Fruit fly (Drosophila melanogaster) whole organism, embryonic: ENCODE data around the gene mRpS18B.

Source experiments
- Abd-B ChIP-seq: fragments of 200-800 bp; sonication (Bioruptor generic); optimal IDR thresholded peaks from 2 replicates; lab custom pipeline; 2018; ENCODE audit warnings: missing biosample characterization, mild to moderate bottlenecking, missing genetic modification characterization, moderate library complexity
- Atf-2 ChIP-seq: fragments of 200-800 bp; sonication (Bioruptor generic); optimal IDR thresholded peaks from 2 replicates; lab custom pipeline; 2016; ENCODE audit warnings: missing biosample characterization, missing genetic modification characterization
- C15 ChIP-seq: fragments of 200-800 bp; sonication (Bioruptor generic); IDR thresholded peaks from 3 replicates; pipeline ENCODE4 v1.3.6; 2022; ENCODE audit warnings: missing biosample characterization, missing genetic modification characterization
- CG12299 ChIP-seq: fragments of 200-800 bp; sonication (Bioruptor generic); optimal IDR thresholded peaks from 2 replicates; lab custom pipeline; 2018; ENCODE audit warnings: missing biosample characterization, mild to moderate bottlenecking, missing genetic modification characterization
- CG12391 ChIP-seq: fragments of 200-800 bp; sonication (Bioruptor generic); optimal IDR thresholded peaks from 3 replicates; lab custom pipeline; 2018; ENCODE audit warnings: missing biosample characterization, mild to moderate bottlenecking, missing genetic modification characterization, moderate library complexity
- CG12769 ChIP-seq: fragments of 200-800 bp; sonication (Bioruptor generic); optimal IDR thresholded peaks from 2 replicates; lab custom pipeline; 2019; ENCODE audit warnings: missing biosample characterization, mild to moderate bottlenecking, missing genetic modification characterization, moderate library complexity
- CG14441 ChIP-seq: fragments of 200-800 bp; sonication (Bioruptor generic); IDR thresholded peaks from 2 replicates; pipeline ENCODE4 v1.3.6; 2022; ENCODE audit warnings: missing biosample characterization, missing genetic modification characterization
- CG16813 ChIP-seq: fragments of 200-800 bp; sonication (Bioruptor generic); IDR thresholded peaks from 3 replicates; pipeline ENCODE4 v1.3.6; 2022; ENCODE audit warnings: missing biosample characterization, missing genetic modification characterization; ENCODE audit not compliant: partially characterized antibody
- CG16863 ChIP-seq: fragments of 200-800 bp; sonication (Bioruptor generic); optimal IDR thresholded peaks from 3 replicates; lab custom pipeline; 2016; ENCODE audit warnings: missing biosample characterization, missing genetic modification characterization
- CG17328 ChIP-seq: fragments of 200-800 bp; sonication (Bioruptor generic); IDR thresholded peaks from 2 replicates; pipeline ENCODE4 v1.3.6; 2022; ENCODE audit warnings: missing biosample characterization, missing genetic modification characterization
- CG31441 ChIP-seq: fragments of 200-800 bp; sonication (Bioruptor generic); IDR thresholded peaks from 2 replicates; pipeline ENCODE4 v1.3.6; 2022; ENCODE audit warnings: missing biosample characterization, missing genetic modification characterization
- CG33557 ChIP-seq: fragments of 200-800 bp; sonication (Bioruptor generic); optimal IDR thresholded peaks from 2 replicates; lab custom pipeline; 2019; ENCODE audit warnings: missing biosample characterization, mild to moderate bottlenecking, missing genetic modification characterization, moderate library complexity
- CG42726 ChIP-seq: fragments of 200-800 bp; sonication (Bioruptor generic); IDR thresholded peaks from 2 replicates; pipeline ENCODE4 v1.3.6; 2022; ENCODE audit warnings: missing biosample characterization, missing genetic modification characterization; ENCODE audit not compliant: partially characterized antibody
- CG6175 ChIP-seq: fragments of 200-800 bp; sonication (Bioruptor generic); IDR thresholded peaks from 3 replicates; pipeline ENCODE4 v1.3.6; 2022; ENCODE audit warnings: missing biosample characterization, missing genetic modification characterization
- CG6654 ChIP-seq: fragments of 200-800 bp; sonication (Bioruptor generic); optimal IDR thresholded peaks from 2 replicates; lab custom pipeline; 2017; ENCODE audit warnings: missing biosample characterization, mild to moderate bottlenecking, missing genetic modification characterization
- CG6791 ChIP-seq: fragments of 200-800 bp; sonication (Bioruptor generic); IDR thresholded peaks from 3 replicates; pipeline ENCODE4 v1.3.6; 2022; ENCODE audit warnings: missing biosample characterization, missing genetic modification characterization; ENCODE audit not compliant: partially characterized antibody
- CG6813 ChIP-seq: fragments of 200-800 bp; sonication (Bioruptor generic); optimal IDR thresholded peaks from 2 replicates; lab custom pipeline; 2017; ENCODE audit warnings: missing biosample characterization, missing genetic modification characterization, mild to moderate bottlenecking, moderate library complexity, missing genetic modification reagents
- CG8478 ChIP-seq: fragments of >200 bp; optimal IDR thresholded peaks from 2 replicates; lab custom pipeline; 2018
- CG9215 ChIP-seq: fragments of 200-800 bp; sonication (Bioruptor generic); IDR thresholded peaks from 2 replicates; pipeline ENCODE4 v1.3.6; 2022; ENCODE audit warnings: missing biosample characterization, missing genetic modification characterization
- Camta ChIP-seq: fragments of 200-800 bp; sonication (Bioruptor generic); optimal IDR thresholded peaks from 2 replicates; lab custom pipeline; 2016; ENCODE audit warnings: missing biosample characterization, missing genetic modification characterization
- CkIIα-i1 ChIP-seq: fragments of 200-800 bp; sonication (Bioruptor generic); IDR thresholded peaks from 2 replicates; pipeline ENCODE4 v1.3.6; 2022; ENCODE audit warnings: missing biosample characterization, missing genetic modification characterization
- Deaf1 ChIP-seq: fragments of 200-800 bp; optimal IDR thresholded peaks from 3 replicates; lab custom pipeline; 2019; ENCODE audit warnings: missing biosample characterization, mild to moderate bottlenecking, missing genetic modification characterization, moderate library complexity
- Dip3 ChIP-seq: fragments of 200-800 bp; sonication (Bioruptor generic); optimal IDR thresholded peaks from 3 replicates; lab custom pipeline; 2016; ENCODE audit warnings: missing biosample characterization, missing genetic modification characterization
- Dll ChIP-seq: fragments of 200-800 bp; sonication (Bioruptor generic); IDR thresholded peaks from 4 replicates; pipeline ENCODE4 v1.3.6; 2022; ENCODE audit warnings: missing biosample characterization, missing genetic modification characterization; ENCODE audit not compliant: partially characterized antibody
- Drgx ChIP-seq: fragments of 200-800 bp; sonication (Bioruptor generic); IDR thresholded peaks from 2 replicates; pipeline ENCODE4 v1.3.6; 2022; ENCODE audit warnings: missing biosample characterization, missing genetic modification characterization
- E2f1 ChIP-seq: fragments of 200-800 bp; sonication (Bioruptor generic); IDR thresholded peaks from 2 replicates; pipeline ENCODE4 v1.3.6; 2022; ENCODE audit warnings: missing biosample characterization, missing genetic modification characterization
- H2.0 ChIP-seq: fragments of 200-800 bp; sonication (Bioruptor generic); IDR thresholded peaks from 2 replicates; pipeline ENCODE4 v1.3.6; 2022; ENCODE audit warnings: missing biosample characterization, missing genetic modification characterization
- HHEX ChIP-seq: fragments of 200-800 bp; sonication (Bioruptor generic); optimal IDR thresholded peaks from 3 replicates; lab custom pipeline; 2017; ENCODE audit warnings: missing biosample characterization, mild to moderate bottlenecking, missing genetic modification characterization, missing genetic modification reagents
- MBD-R2 ChIP-seq: fragments of 200-800 bp; sonication (Bioruptor generic); IDR thresholded peaks from 2 replicates; pipeline ENCODE4 v1.3.6; 2022; ENCODE audit warnings: missing biosample characterization, missing genetic modification characterization
- Meics ChIP-seq: fragments of 200-800 bp; sonication (Bioruptor generic); optimal IDR thresholded peaks from 2 replicates; lab custom pipeline; 2017; ENCODE audit warnings: missing biosample characterization, mild to moderate bottlenecking, missing genetic modification characterization
- PHDP ChIP-seq: fragments of 200-800 bp; sonication (Bioruptor generic); optimal IDR thresholded peaks from 3 replicates; lab custom pipeline; 2018; ENCODE audit warnings: missing biosample characterization, mild to moderate bottlenecking, missing genetic modification characterization, moderate library complexity
- Stat92E ChIP-seq, 3 experiments: fragments of >200 bp in 2 of 3; fragments of 200-800 bp in 1 of 3; sonication (Bioruptor generic) in 1 of 3; optimal IDR thresholded peaks; 2 replicates each; lab custom pipeline; 2017 to 2019; ENCODE audit warnings: missing biosample characterization in 3 of 3, missing genetic modification characterization in 3 of 3, mild to moderate bottlenecking in 1 of 3, moderate library complexity in 1 of 3
- TFAM ChIP-seq: fragments of 200-800 bp; sonication (Bioruptor generic); optimal IDR thresholded peaks from 2 replicates; lab custom pipeline; 2017; ENCODE audit warnings: missing biosample characterization, missing genetic modification characterization, inconsistent platforms
- YL-1 ChIP-seq: fragments of 200-800 bp; sonication (Bioruptor generic); optimal IDR thresholded peaks from 3 replicates; lab custom pipeline; 2017; ENCODE audit warnings: missing biosample characterization, mild to moderate bottlenecking, missing genetic modification characterization
- ap ChIP-seq: fragments of 200-800 bp; sonication (Bioruptor generic); IDR thresholded peaks from 2 replicates; pipeline ENCODE4 v1.3.6; 2022; ENCODE audit warnings: missing biosample characterization, missing genetic modification characterization
- cwo ChIP-seq: fragments of 200-800 bp; sonication (Bioruptor generic); optimal IDR thresholded peaks from 3 replicates; lab custom pipeline; 2017; ENCODE audit warnings: missing biosample characterization, missing genetic modification characterization, mild to moderate bottlenecking, moderate library complexity, missing genetic modification reagents
- jumu ChIP-seq: fragments of 200-800 bp; sonication (Bioruptor generic); optimal IDR thresholded peaks from 3 replicates; lab custom pipeline; 2016; ENCODE audit warnings: missing biosample characterization, missing genetic modification characterization
- kay ChIP-seq: fragments of 200-800 bp; sonication (Bioruptor generic); optimal IDR thresholded peaks from 2 replicates; lab custom pipeline; 2016; ENCODE audit warnings: missing biosample characterization, missing genetic modification characterization
- lmd ChIP-seq: fragments of 200-800 bp; sonication (Bioruptor generic); IDR thresholded peaks from 2 replicates; pipeline ENCODE4 v1.3.6; 2022; ENCODE audit warnings: missing biosample characterization, missing genetic modification characterization
- pum ChIP-seq: fragments of 200-800 bp; sonication (Bioruptor generic); optimal IDR thresholded peaks from 2 replicates; lab custom pipeline; 2016; ENCODE audit warnings: missing biosample characterization, missing genetic modification characterization
- ranshi ChIP-seq: fragments of 200-800 bp; sonication (Bioruptor generic); IDR thresholded peaks from 2 replicates; pipeline ENCODE4 v1.3.6; 2022; ENCODE audit warnings: missing biosample characterization, missing genetic modification characterization
- row ChIP-seq: fragments of 200-800 bp; sonication (Bioruptor generic); IDR thresholded peaks from 3 replicates; pipeline ENCODE4 v1.3.6; 2022; ENCODE audit warnings: missing biosample characterization, missing genetic modification characterization
- sisA ChIP-seq: fragments of 200-800 bp; sonication (Bioruptor generic); IDR thresholded peaks from 2 replicates; pipeline ENCODE4 v1.3.6; 2022; ENCODE audit warnings: missing biosample characterization, missing genetic modification characterization
- slbo ChIP-seq: fragments of 200-800 bp; sonication (Bioruptor generic); IDR thresholded peaks from 2 replicates; pipeline ENCODE4 v1.3.6; 2022; ENCODE audit warnings: missing biosample characterization, missing genetic modification characterization
- slou ChIP-seq: fragments of 200-800 bp; sonication (Bioruptor generic); optimal IDR thresholded peaks from 3 replicates; lab custom pipeline; 2016; ENCODE audit warnings: missing biosample characterization, missing genetic modification characterization
- sna ChIP-seq: fragments of 200-800 bp; sonication (Bioruptor generic); IDR thresholded peaks from 2 replicates; pipeline ENCODE4 v1.3.6; 2022; ENCODE audit warnings: missing biosample characterization, missing genetic modification characterization; ENCODE audit not compliant: partially characterized antibody
- sob ChIP-seq: fragments of 200-800 bp; sonication (Bioruptor generic); IDR thresholded peaks from 2 replicates; pipeline ENCODE4 v1.3.6; 2022; ENCODE audit warnings: missing biosample characterization, missing genetic modification characterization
- ssp ChIP-seq: fragments of 200-800 bp; sonication (Bioruptor generic); IDR thresholded peaks from 2 replicates; pipeline ENCODE4 v1.3.6; 2022; ENCODE audit warnings: missing biosample characterization, missing genetic modification characterization
- stwl ChIP-seq: fragments of 200-800 bp; sonication (Bioruptor generic); optimal IDR thresholded peaks from 3 replicates; lab custom pipeline; 2018; ENCODE audit warnings: missing biosample characterization, mild to moderate bottlenecking, missing genetic modification characterization, moderate library complexity
- zen2 ChIP-seq: fragments of 200-800 bp; sonication (Bioruptor generic); IDR thresholded peaks from 3 replicates; pipeline ENCODE4 v1.3.6; 2022; ENCODE audit warnings: missing biosample characterization, missing genetic modification characterization; ENCODE audit not compliant: partially characterized antibody

The mRpS18B gene

DNA sequence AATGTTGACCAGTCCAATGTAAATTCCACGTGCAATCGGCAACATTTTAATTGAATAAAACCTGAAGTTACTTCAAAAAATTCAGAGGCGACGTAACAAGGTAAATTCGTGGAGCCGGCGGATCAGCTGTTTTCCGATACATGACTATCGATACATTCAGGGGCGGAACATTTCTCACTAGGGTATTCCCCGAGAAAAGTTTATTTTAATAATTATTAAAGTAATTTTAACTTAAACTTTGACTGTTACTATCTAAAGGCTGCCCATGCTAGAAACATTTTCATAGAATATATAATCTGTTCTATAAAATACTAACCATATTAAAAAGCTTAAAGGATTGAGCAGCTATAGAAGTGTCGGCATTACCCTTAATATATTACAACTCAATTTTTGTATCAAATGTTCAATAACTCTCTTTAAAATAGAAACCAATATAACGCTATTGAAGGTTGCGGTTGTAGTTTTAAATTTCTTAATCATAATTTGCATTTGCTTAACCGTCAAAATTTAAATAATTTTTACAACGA lies at the start of gene mRpS18B, which contains the start of gene Kua:
TSS of gene mRpS18B (minus strand) at position 149 of the 527 bp plus-strand sequence.
TSS of gene Kua (plus strand) at position 477 of the 527 bp plus-strand sequence.
- TF ChIP-seq slou, result no peak
- peak; percentile 52; the same call in 2 of the 4 replicates for TF ChIP-seq Dll (GFP tag; lab: Robert Waterston, UW)
- TF ChIP-seq lmd (GFP tag; lab: Robert Waterston, UW), result peak; percentile 58
- TF ChIP-seq Stat92E (GFP tag; optimal IDR thresholded peaks at IDR 0.05; lab: Kevin White, UChicago), result no peak
- TF ChIP-seq sob (GFP tag; lab: Robert Waterston, UW), result peak; percentile 71
- peak; percentile 7 for TF ChIP-seq CG12769 (tag; lab: Kevin White, UChicago)
- TF ChIP-seq row (GFP tag; lab: Robert Waterston, UW), result peak; percentile 86
- peak; percentile 55; the same call in 1 of the 2 replicates for TF ChIP-seq Drgx
- TF ChIP-seq HHEX (GFP tag; lab: Kevin White, UChicago), result peak; percentile 35
- TF ChIP-seq Abd-B, result peak; percentile 32
- peak; percentile 70 for TF ChIP-seq CG12391
- no peak for TF ChIP-seq jumu (GFP tag; lab: Kevin White, UChicago)
- no peak for TF ChIP-seq stwl
- 0 out of 2 replicates have a peak, but pooled peaks have one; percentile 29 for TF ChIP-seq ap (GFP tag; lab: Robert Waterston, UW)
- TF ChIP-seq CG14441 (GFP tag; lab: Robert Waterston, UW), result peak; percentile 57; the same call in 1 of the 2 replicates
- no peak for TF ChIP-seq CkIIα-i1 (GFP tag; lab: Robert Waterston, UW)
- TF ChIP-seq slbo (GFP tag; lab: Robert Waterston, UW), result peak; percentile 84
- TF ChIP-seq PHDP (tag; lab: Kevin White, UChicago), result peak; percentile 64
- peak; percentile 50 for TF ChIP-seq CG12299 (tag; lab: Kevin White, UChicago)
- no peak for TF ChIP-seq TFAM (GFP tag; lab: Kevin White, UChicago)
- no peak for TF ChIP-seq C15 (GFP tag; lab: Robert Waterston, UW)
- no peak for TF ChIP-seq CG17328
- no peak; the same call in 1 of the 2 replicates for TF ChIP-seq E2f1 (GFP tag; lab: Robert Waterston, UW)
- peak; percentile 13 for TF ChIP-seq Camta (GFP tag; lab: Kevin White, UChicago)
- TF ChIP-seq CG42726, result 0 out of 2 replicates have a peak, but pooled peaks have one; percentile 43
- no peak for TF ChIP-seq Dip3 (GFP tag; lab: Kevin White, UChicago)
- TF ChIP-seq CG16863 (GFP tag; lab: Kevin White, UChicago), result peak; percentile 35
- TF ChIP-seq zen2 (GFP tag; lab: Robert Waterston, UW), result no peak
- TF ChIP-seq MBD-R2 (GFP tag; lab: Robert Waterston, UW), result peak; percentile 88
- TF ChIP-seq CG33557 (GFP tag; lab: Kevin White, UChicago), result no peak
- no peak for TF ChIP-seq kay (GFP tag; lab: Kevin White, UChicago)
- TF ChIP-seq CG16813 (GFP tag; lab: Robert Waterston, UW), result peak; percentile 65
- TF ChIP-seq CG9215 (GFP tag; lab: Robert Waterston, UW), result peak; percentile 44
- peak; percentile 64 for TF ChIP-seq CG31441 (GFP tag; lab: Robert Waterston, UW)
- TF ChIP-seq CG6654 (GFP tag; lab: Kevin White, UChicago), result peak; percentile 17
- peak; percentile 25 for TF ChIP-seq CG6813
- peak; percentile 46; the same call in 1 of the 2 replicates for TF ChIP-seq H2.0 (GFP tag; lab: Robert Waterston, UW)
- TF ChIP-seq CG6175 (GFP tag; lab: Robert Waterston, UW), result no peak
- TF ChIP-seq CG8478 (lab: Kevin White, UChicago), result no peak
- no peak for TF ChIP-seq CG6791
- TF ChIP-seq sisA (GFP tag; lab: Robert Waterston, UW), result peak; percentile 64; the same call in 1 of the 2 replicates
- peak; percentile 57; the same call in 1 of the 2 replicates for TF ChIP-seq ranshi (GFP tag; lab: Robert Waterston, UW)
- TF ChIP-seq sna (GFP tag; lab: Robert Waterston, UW), result 0 out of 2 replicates have a peak, but pooled peaks have one; percentile 23
- TF ChIP-seq cwo (GFP tag; lab: Kevin White, UChicago), result no peak
- TF ChIP-seq Atf-2, result no peak
- no peak for TF ChIP-seq Deaf1
- peak; percentile 54 for TF ChIP-seq Meics
- TF ChIP-seq ssp (GFP tag; lab: Robert Waterston, UW), result peak; percentile 60
- TF ChIP-seq YL-1, result no peak
- TF ChIP-seq pum (GFP tag; lab: Kevin White, UChicago), result no peak
